Worm (Caenorhabditis elegans) whole organism, L2 larva: ENCODE results near the gene kcc-3.

Experiments
- blmp-1 ChIP-seq: sonication (generic microtip); optimal IDR thresholded peaks from 2 replicates; lab custom pipeline; 2017; ENCODE audit warnings: missing genetic modification characterization, mild to moderate bottlenecking, missing compliant biosample characterization, antibody characterized with exemption, moderate library complexity; ENCODE audit not compliant: insufficient read depth
- ceh-82 ChIP-seq: fragments of 150-350 bp; optimal IDR thresholded peaks from 2 replicates; lab custom pipeline; 2014; ENCODE audit warnings: missing biosample characterization, missing genetic modification characterization
- dmd-4 ChIP-seq: sonication (generic microtip); optimal IDR thresholded peaks from 2 replicates; lab custom pipeline; 2017; ENCODE audit warnings: missing biosample characterization, missing genetic modification characterization
- lin-11 ChIP-seq: fragments of 150-350 bp; sonication (generic microtip); optimal IDR thresholded peaks from 2 replicates; lab custom pipeline; 2014; ENCODE audit warnings: missing biosample characterization, missing genetic modification characterization, inconsistent platforms, mixed read lengths
- nhr-11 ChIP-seq: fragments of 150-350 bp; optimal IDR thresholded peaks from 2 replicates; lab custom pipeline; 2014; ENCODE audit warnings: missing biosample characterization, missing genetic modification characterization
- nhr-12 ChIP-seq: fragments of 150-350 bp; optimal IDR thresholded peaks from 2 replicates; lab custom pipeline; 2014; ENCODE audit warnings: missing biosample characterization, missing genetic modification characterization
- nhr-77 ChIP-seq: fragments of 150-350 bp; optimal IDR thresholded peaks from 2 replicates; lab custom pipeline; 2014; ENCODE audit warnings: missing biosample characterization, missing genetic modification characterization
- snpc-4 ChIP-seq: fragments of 150-350 bp; optimal IDR thresholded peaks from 2 replicates; lab custom pipeline; 2014; ENCODE audit warnings: missing biosample characterization, missing genetic modification characterization
- unc-55 ChIP-seq: fragments of 150-350 bp; sonication (generic microtip); optimal IDR thresholded peaks from 3 replicates; lab custom pipeline; 2014; ENCODE audit warnings: missing biosample characterization, missing genetic modification reagents, missing genetic modification characterization
- unc-62 ChIP-seq: fragments of 150-350 bp; optimal IDR thresholded peaks from 2 replicates; lab custom pipeline; 2014; ENCODE audit warnings: missing biosample characterization, missing genetic modification reagents, missing genetic modification characterization
- ztf-11 ChIP-seq: sonication (generic microtip); optimal IDR thresholded peaks from 2 replicates; lab custom pipeline; 2017; ENCODE audit warnings: missing biosample characterization, missing genetic modification characterization

ce11 chrII:7483009-7483408, 48.9 kb upstream of the kcc-3 start, which contains the start of gene cah-2:
- no peak for TF ChIP-seq ceh-82 (tag; lab: Kevin White, UChicago)
- TF ChIP-seq unc-62 (GFP tag; lab: Kevin White, UChicago) = no peak
- TF ChIP-seq snpc-4 = no peak
- TF ChIP-seq ztf-11 (tag; lab: Kevin White, UChicago) = no peak
- TF ChIP-seq lin-11 (tag; lab: Kevin White, UChicago) = no peak
- no peak for TF ChIP-seq unc-55
- no peak for TF ChIP-seq nhr-77
- no peak for TF ChIP-seq blmp-1 (tag; lab: Kevin White, UChicago)
- TF ChIP-seq nhr-11 (tag; lab: Kevin White, UChicago) = no peak
- TF ChIP-seq dmd-4 (tag; lab: Kevin White, UChicago) = no peak
- no peak for TF ChIP-seq nhr-12 (tag; lab: Kevin White, UChicago)
